Worm (Caenorhabditis elegans) whole organism, young adult: ENCODE data around the gene C50C3.1.

Experiments
- B0336.3 ChIP-seq: fragments of 200-800 bp; sonication (Bioruptor generic); IDR thresholded peaks from 2 replicates; pipeline ENCODE4 v1.3.6; 2022; ENCODE audit warnings: missing genetic modification characterization, missing compliant biosample characterization
- cebp-1 ChIP-seq, 2 experiments: fragments of 200-800 bp in 1 of 2; sonication (Bioruptor generic) in 1 of 2; sonication (generic microtip) in 1 of 2; IDR thresholded peaks in 1 of 2; optimal IDR thresholded peaks in 1 of 2; 2 replicates each; pipeline versions ENCODE4 v1.3.6 to Lab custom; 2017 to 2022; ENCODE audit warnings: missing compliant biosample characterization in 2 of 2, missing genetic modification characterization in 2 of 2, mild to moderate bottlenecking in 1 of 2, missing genetic modification reagents in 1 of 2, moderate library complexity in 1 of 2
- let-607 ChIP-seq, 2 experiments: fragments of 200-800 bp in 1 of 2; sonication (Bioruptor generic) in 1 of 2; sonication (generic microtip) in 1 of 2; optimal IDR thresholded peaks; 2 replicates each; lab custom pipeline; 2016 to 2018; ENCODE audit warnings: mild to moderate bottlenecking in 2 of 2, missing compliant biosample characterization in 2 of 2, missing genetic modification characterization in 2 of 2, moderate library complexity in 2 of 2, missing genotype in 1 of 2

Gene C50C3.1

ce11 chrIII:8242809-8243208 lies 51.0 kb downstream of the C50C3.1 start, which contains the start of gene C02F5.12 (continued):
- TF ChIP-seq B0336.3: peak; percentile 42; the same call in 1 of the 2 replicates
- TF ChIP-seq cebp-1 (GFP tag; IDR thresholded peaks at IDR 0.05; lab: Robert Waterston, UW): no peak
- peak; percentile 48 for TF ChIP-seq cebp-1 (tag; optimal IDR thresholded peaks at IDR 0.05; lab: Kevin White, UChicago)
- TF ChIP-seq let-607 (tag; optimal IDR thresholded peaks at IDR 0.05; lab: Kevin White, UChicago): no peak
